Worm (Caenorhabditis elegans) whole organism, L4/young adult: ENCODE measurements around the gene srx-34.

ENCODE experiments used
- W03F9.2 ChIP-seq: fragments of 150-350 bp; optimal IDR thresholded peaks from 2 replicates; lab custom pipeline; 2014; ENCODE audit warnings: missing biosample characterization, missing genetic modification characterization
- dao-5 ChIP-seq: sonication (generic microtip); optimal IDR thresholded peaks from 2 replicates; lab custom pipeline; 2016; ENCODE audit warnings: missing genotype, missing genetic modification characterization, moderate library complexity, missing compliant biosample characterization
- him-1 ChIP-seq: sonication (generic microtip); optimal IDR thresholded peaks from 2 replicates; lab custom pipeline; 2016; ENCODE audit warnings: missing genotype, missing genetic modification reagents, missing genetic modification characterization, missing compliant biosample characterization

- no peak for TF ChIP-seq him-1 (tag; lab: Kevin White, UChicago)
- no peak for TF ChIP-seq dao-5 (tag; lab: Kevin White, UChicago)
- TF ChIP-seq W03F9.2 = no peak
Observed at ce11 chrV:7129460-7129859, 9.4 kb upstream of the srx-34 start, which contains the start of gene T01C4.8.
